Worm (Caenorhabditis elegans) whole organism, young adult: ENCODE measurements around the gene Y17G7B.12.

Source experiments
- lsy-27 ChIP-seq: sonication (generic microtip); optimal IDR thresholded peaks from 2 replicates; lab custom pipeline; 2017; ENCODE audit warnings: missing genetic modification characterization, mild to moderate bottlenecking, missing compliant biosample characterization, antibody characterized with exemption, missing genotype, borderline replicate concordance; ENCODE audit not compliant: insufficient read depth
- ztf-22 ChIP-seq: fragments of 200-800 bp; sonication (Bioruptor generic); optimal IDR thresholded peaks from 2 replicates; lab custom pipeline; 2018; ENCODE audit warnings: mild to moderate bottlenecking, missing genetic modification characterization, moderate library complexity, missing compliant biosample characterization

DNA sequence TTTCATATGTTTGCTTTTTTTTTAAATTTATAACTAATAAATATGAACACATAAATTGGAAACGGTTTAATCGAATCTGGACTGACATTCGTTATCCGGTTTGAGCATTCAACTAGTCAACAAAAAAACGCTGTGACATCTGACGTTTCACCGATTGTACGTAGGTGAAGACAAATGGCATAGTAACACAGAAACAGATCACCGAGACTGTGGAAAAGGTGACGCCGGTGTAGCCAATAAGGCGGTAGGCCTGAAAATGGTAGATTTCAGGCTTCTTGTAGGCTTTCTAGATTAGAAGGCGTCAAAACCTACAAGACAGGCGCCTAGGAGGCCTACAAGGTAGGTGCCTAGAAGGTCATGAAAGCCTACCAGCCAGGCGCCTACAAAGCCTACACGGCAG lies 47.6 kb downstream of the Y17G7B.12 start:
- TF ChIP-seq lsy-27 (tag; lab: Kevin White, UChicago) (no peak), ztf-22 (no peak)
